Worm (Caenorhabditis elegans) whole organism, late embryonic: ENCODE results near the gene ZK632.10.

Experiments used
- C08G9.2 ChIP-seq: sonication (generic microtip); optimal IDR thresholded peaks from 2 replicates; lab custom pipeline; 2016; ENCODE audit warnings: mild to moderate bottlenecking, missing genetic modification characterization, moderate library complexity, missing compliant biosample characterization
- C38D4.7 ChIP-seq: fragments of 200-800 bp; sonication (Bioruptor generic); optimal IDR thresholded peaks from 2 replicates; lab custom pipeline; 2018; ENCODE audit warnings: mild to moderate bottlenecking, missing genetic modification characterization, moderate library complexity, missing compliant biosample characterization
- F13H6.1 ChIP-seq: sonication (generic microtip); optimal IDR thresholded peaks from 2 replicates; lab custom pipeline; 2016; ENCODE audit warnings: missing genetic modification characterization, missing compliant biosample characterization
- K02D7.2 ChIP-seq: sonication (generic microtip); optimal IDR thresholded peaks from 2 replicates; lab custom pipeline; 2017; ENCODE audit warnings: mild to moderate bottlenecking, missing genetic modification characterization, missing compliant biosample characterization
- T23F11.4 ChIP-seq: fragments of 200-800 bp; sonication (Bioruptor generic); optimal IDR thresholded peaks from 2 replicates; lab custom pipeline; 2018; ENCODE audit warnings: mild to moderate bottlenecking, missing genetic modification characterization, missing compliant biosample characterization
- Y22D7AL.16 ChIP-seq: sonication (generic microtip); optimal IDR thresholded peaks from 2 replicates; lab custom pipeline; 2016; ENCODE audit warnings: missing genetic modification characterization, missing compliant biosample characterization
- ceh-14 ChIP-seq: sonication (generic microtip); optimal IDR thresholded peaks from 2 replicates; lab custom pipeline; 2016; ENCODE audit warnings: missing genotype, missing genetic modification characterization, missing compliant biosample characterization
- ceh-2 ChIP-seq: sonication (generic microtip); optimal IDR thresholded peaks from 2 replicates; lab custom pipeline; 2016; ENCODE audit warnings: missing genotype, missing genetic modification characterization, missing compliant biosample characterization
- ceh-24 ChIP-seq: sonication (generic microtip); optimal IDR thresholded peaks from 2 replicates; lab custom pipeline; 2016; ENCODE audit warnings: mild to moderate bottlenecking, missing genetic modification characterization, missing compliant biosample characterization
- ceh-30 ChIP-seq: fragments of 150-350 bp; optimal IDR thresholded peaks from 2 replicates; lab custom pipeline; 2014; ENCODE audit warnings: missing biosample characterization, missing genetic modification characterization
- ceh-31 ChIP-seq: sonication (generic microtip); optimal IDR thresholded peaks from 2 replicates; lab custom pipeline; 2016; ENCODE audit warnings: missing genetic modification characterization, missing compliant biosample characterization
- ceh-34 ChIP-seq: sonication (generic microtip); optimal IDR thresholded peaks from 2 replicates; lab custom pipeline; 2016; ENCODE audit warnings: mild to moderate bottlenecking, missing genetic modification characterization, missing compliant biosample characterization
- che-1 ChIP-seq: sonication (generic microtip); optimal IDR thresholded peaks from 2 replicates; lab custom pipeline; 2016; ENCODE audit warnings: mild to moderate bottlenecking, missing genetic modification characterization, missing compliant biosample characterization
- dve-1 ChIP-seq: sonication (generic microtip); optimal IDR thresholded peaks from 2 replicates; lab custom pipeline; 2017; ENCODE audit warnings: antibody characterized with exemption, mild to moderate bottlenecking, missing genetic modification characterization, missing compliant biosample characterization
- elt-2 ChIP-seq: sonication (generic microtip); optimal IDR thresholded peaks from 2 replicates; lab custom pipeline; 2016; ENCODE audit warnings: missing genetic modification reagents, missing genetic modification characterization, missing compliant biosample characterization
- eyg-1 ChIP-seq: sonication (generic microtip); optimal IDR thresholded peaks from 2 replicates; lab custom pipeline; 2016; ENCODE audit warnings: missing genotype, missing genetic modification characterization, missing compliant biosample characterization
- fax-1 ChIP-seq: sonication (generic microtip); optimal IDR thresholded peaks from 2 replicates; lab custom pipeline; 2016; ENCODE audit warnings: missing genotype, missing genetic modification characterization, missing compliant biosample characterization
- hlh-15 ChIP-seq: sonication (generic microtip); optimal IDR thresholded peaks from 2 replicates; lab custom pipeline; 2016; ENCODE audit warnings: missing genetic modification characterization, missing compliant biosample characterization
- mec-3 ChIP-seq: sonication (generic microtip); optimal IDR thresholded peaks from 2 replicates; lab custom pipeline; 2016; ENCODE audit warnings: borderline replicate concordance, missing genetic modification characterization, missing compliant biosample characterization
- nfya-1 ChIP-seq: sonication (generic microtip); optimal IDR thresholded peaks from 2 replicates; lab custom pipeline; 2017; ENCODE audit warnings: missing genetic modification characterization, mild to moderate bottlenecking, missing compliant biosample characterization, antibody characterized with exemption, moderate library complexity
- pat-9 ChIP-seq: fragments of 200-800 bp; sonication (Bioruptor generic); optimal IDR thresholded peaks from 2 replicates; lab custom pipeline; 2018; ENCODE audit warnings: mild to moderate bottlenecking, missing genetic modification characterization, moderate library complexity, missing compliant biosample characterization
- pha-4 ChIP-seq: fragments of 150-350 bp; optimal IDR thresholded peaks from 2 replicates; lab custom pipeline; 2018; ENCODE audit warnings: missing biosample characterization, missing genetic modification reagents, missing genetic modification characterization
- pqm-1 ChIP-seq: sonication (generic microtip); optimal IDR thresholded peaks from 2 replicates; lab custom pipeline; 2016; ENCODE audit warnings: missing genetic modification characterization, missing compliant biosample characterization
- pros-1 ChIP-seq: fragments of 150-350 bp; optimal IDR thresholded peaks from 2 replicates; lab custom pipeline; 2014; ENCODE audit warnings: missing biosample characterization, missing genetic modification reagents, missing genetic modification characterization
- rnt-1 ChIP-seq: sonication (generic microtip); optimal IDR thresholded peaks from 2 replicates; lab custom pipeline; 2016; ENCODE audit warnings: missing genetic modification characterization, missing compliant biosample characterization
- tbx-7 ChIP-seq: sonication (generic microtip); optimal IDR thresholded peaks from 2 replicates; lab custom pipeline; 2016; ENCODE audit warnings: missing genotype, missing genetic modification characterization, missing compliant biosample characterization
- unc-42 ChIP-seq: sonication (generic microtip); optimal IDR thresholded peaks from 2 replicates; lab custom pipeline; 2016; ENCODE audit warnings: missing genotype, missing genetic modification characterization, missing compliant biosample characterization
- unc-55 ChIP-seq: sonication (generic microtip); optimal IDR thresholded peaks from 2 replicates; lab custom pipeline; 2017; ENCODE audit warnings: missing biosample characterization, missing genetic modification reagents, missing genetic modification characterization
- ztf-16 ChIP-seq: sonication (generic microtip); optimal IDR thresholded peaks from 2 replicates; lab custom pipeline; 2017; ENCODE audit warnings: missing genetic modification characterization, missing compliant biosample characterization

Gene ZK632.10

DNA sequence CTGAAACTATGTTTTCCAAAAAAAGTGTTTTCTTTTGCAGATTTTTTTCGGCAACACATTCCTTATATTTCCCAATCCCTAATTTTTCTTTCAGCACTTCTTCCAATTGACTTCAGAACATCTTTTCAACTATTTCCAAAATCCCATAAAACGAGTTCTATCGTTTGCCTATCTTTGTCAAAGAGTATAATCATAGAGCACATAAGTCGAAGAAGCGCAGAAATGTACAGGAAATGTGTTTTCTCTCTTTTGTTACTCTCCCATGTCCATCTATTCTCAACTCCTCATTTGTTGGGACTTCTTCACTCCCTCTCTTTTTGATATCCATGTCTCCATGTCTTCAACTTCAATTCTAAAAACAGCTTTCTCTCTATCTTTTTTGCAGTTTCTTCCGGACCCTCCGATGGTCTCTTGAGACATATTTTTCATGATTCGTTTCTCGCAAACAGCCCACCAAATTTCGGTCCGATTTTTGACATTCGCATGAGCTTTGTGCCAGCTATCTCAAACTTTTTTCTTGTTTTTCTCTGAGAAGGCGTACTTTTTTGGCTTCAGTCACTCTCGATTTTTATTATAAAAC, 32.8 kb upstream of the ZK632.10 start, which contains the start of gene twk-48:
Gene twk-48, plus strand, starts transcription at position 530 of the 580 bp plus-strand sequence.
- no peak for TF ChIP-seq fax-1 (tag; lab: Kevin White, UChicago)
- peak; percentile 23 for TF ChIP-seq unc-42 (tag; lab: Kevin White, UChicago)
- TF ChIP-seq, all 69 proteins: peak for 1

- TF ChIP-seq Y22D7AL.16 (tag; lab: Kevin White, UChicago) (no peak), ceh-24 (tag; lab: Kevin White, UChicago) (no peak), T23F11.4 (no peak), ceh-31 (peak; percentile 8), K02D7.2 (tag; lab: Kevin White, UChicago) (no peak)
Measured at ce11 chrIII:9859133-9859775, 31.7 kb upstream of the ZK632.10 start, which contains the start of gene gpdh-2. gpdh-2 (minus strand) TSS chrIII:9859183.

DNA sequence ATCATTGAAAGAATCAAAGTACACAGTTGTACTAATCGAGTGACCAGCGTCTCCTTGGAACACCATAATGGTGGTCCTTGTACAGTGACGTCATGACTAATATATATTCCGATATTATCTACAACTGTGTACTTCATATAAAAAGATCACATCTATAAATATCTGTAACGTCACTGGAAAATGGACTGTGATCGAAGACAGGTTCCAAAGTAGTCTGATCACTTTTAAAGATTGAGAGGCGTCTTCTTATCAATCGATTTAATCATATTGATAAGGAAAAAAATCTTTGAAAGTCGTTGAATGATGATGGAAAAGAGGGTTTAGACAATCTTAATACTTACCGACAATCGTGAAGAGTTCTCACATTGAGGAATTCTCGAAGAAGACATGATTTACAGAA, 30.5 kb upstream of the ZK632.10 start:
- no peak for TF ChIP-seq tbx-7 (tag; lab: Kevin White, UChicago)
- TF ChIP-seq elt-2 (tag; lab: Kevin White, UChicago): peak; percentile 49
- TF ChIP-seq, all 69 proteins: peak for 1

DNA sequence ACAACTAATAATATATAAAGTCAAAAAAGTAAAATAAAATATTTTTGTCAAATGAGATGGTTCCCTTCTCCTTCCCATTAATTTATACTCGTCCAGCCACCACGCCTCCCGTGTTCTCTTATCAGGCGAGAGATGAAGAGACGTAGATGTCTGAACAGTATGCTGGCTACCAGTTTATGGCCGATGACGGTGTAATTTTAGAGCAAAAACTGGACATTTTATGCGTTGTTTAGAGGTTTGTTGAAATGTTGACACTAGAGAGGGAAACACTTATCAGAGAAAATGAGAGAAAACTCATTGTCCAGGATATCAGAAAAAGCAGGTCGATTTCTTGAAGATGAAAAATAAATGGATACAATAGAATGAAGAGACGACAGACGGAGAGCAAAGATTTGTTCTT, 29.6 kb upstream of the ZK632.10 start:
- no peak for TF ChIP-seq pha-4 (tag; lab: Kevin White, UChicago)
- TF ChIP-seq elt-2 (tag; lab: Kevin White, UChicago): peak; percentile 58
- TF ChIP-seq F13H6.1 (tag; lab: Kevin White, UChicago): no peak
- no peak for TF ChIP-seq T23F11.4
- TF ChIP-seq, all 69 proteins: peak for 1

ce11 chrIII:9854960-9855359, 27.4 kb upstream of the ZK632.10 start:
- TF ChIP-seq rnt-1 (tag; lab: Kevin White, UChicago) (no peak), K02D7.2 (tag; lab: Kevin White, UChicago) (no peak), pqm-1 (tag; lab: Kevin White, UChicago) (no peak), C38D4.7 (no peak), dve-1 (tag; lab: Kevin White, UChicago) (no peak), pros-1 (no peak), mec-3 (tag; lab: Kevin White, UChicago) (no peak), C08G9.2 (tag; lab: Kevin White, UChicago) (no peak), che-1 (no peak), unc-55 (GFP tag; lab: Kevin White, UChicago) (no peak), ztf-16 (tag; lab: Kevin White, UChicago) (no peak), ceh-14 (tag; lab: Kevin White, UChicago) (no peak), nfya-1 (no peak), pat-9 (tag; lab: Kevin White, UChicago) (no peak), ceh-24 (tag; lab: Kevin White, UChicago) (no peak), hlh-15 (tag; lab: Kevin White, UChicago) (no peak), ceh-30 (tag; lab: Kevin White, UChicago) (no peak), ceh-2 (tag; lab: Kevin White, UChicago) (no peak), ceh-34 (tag; lab: Kevin White, UChicago) (no peak)

DNA sequence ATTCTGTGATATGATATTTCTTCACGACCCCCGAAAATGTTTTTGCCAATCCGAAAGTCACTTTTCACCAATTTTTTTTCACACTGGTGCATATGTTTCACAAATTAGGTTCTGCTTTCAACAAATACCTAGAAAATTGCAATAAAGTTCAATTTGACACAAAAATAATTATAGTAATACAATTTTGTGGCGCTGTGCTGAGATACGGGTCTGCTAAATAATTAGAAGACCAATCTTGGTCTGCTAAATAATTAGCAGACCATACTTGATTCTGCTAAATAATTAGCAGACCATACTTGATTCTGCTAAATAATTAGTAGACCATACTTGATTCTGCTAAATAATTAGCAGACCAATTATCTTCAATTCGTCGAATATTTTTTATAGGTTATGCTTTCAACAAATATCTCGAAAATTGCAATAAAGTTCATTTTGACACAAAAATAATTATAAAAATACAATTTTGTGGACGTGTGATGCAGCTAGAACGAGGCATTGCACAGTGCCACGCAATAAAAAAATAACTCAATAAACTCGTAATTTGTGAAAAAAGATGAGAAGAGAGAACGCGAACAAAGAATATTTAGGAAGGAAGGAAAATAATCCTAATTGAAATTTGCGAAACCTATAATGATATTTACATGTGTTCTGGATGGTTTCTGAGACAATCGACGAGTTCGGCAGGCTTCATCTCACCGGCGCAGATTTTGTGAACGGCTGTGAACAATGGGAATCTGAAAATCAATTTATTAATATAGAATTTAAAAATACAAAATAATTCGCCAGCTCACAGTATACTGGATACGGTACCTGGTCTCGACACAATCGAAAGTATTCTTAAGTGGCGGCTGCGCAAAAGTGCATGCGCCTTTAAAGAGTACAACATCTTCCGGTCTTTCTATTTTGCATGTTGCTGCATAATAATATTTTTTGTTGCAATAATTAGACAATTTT, 26.4 kb upstream of the ZK632.10 start:
- no peak for TF ChIP-seq eyg-1 (tag; lab: Kevin White, UChicago)
